Fruit fly (Drosophila melanogaster) whole organism, adult: ENCODE data around the gene HHEX.

ENCODE experiments used
- CG11617 ChIP-seq: fragments of 200-800 bp; sonication (Bioruptor generic); optimal IDR thresholded peaks from 2 replicates; lab custom pipeline; 2017; ENCODE audit warnings: mild to moderate bottlenecking, missing biosample characterization, missing genetic modification reagents, missing genetic modification characterization
- CG12768 ChIP-seq: fragments of 200-800 bp; sonication (Bioruptor generic); optimal IDR thresholded peaks from 2 replicates; lab custom pipeline; 2017; ENCODE audit warnings: missing biosample characterization, missing genetic modification characterization, mild to moderate bottlenecking, moderate library complexity, missing genetic modification reagents
- CG14711 ChIP-seq: fragments of 200-800 bp; sonication (Bioruptor generic); optimal IDR thresholded peaks from 2 replicates; lab custom pipeline; 2018; ENCODE audit warnings: missing biosample characterization, mild to moderate bottlenecking, missing genetic modification characterization, moderate library complexity
- CG1620 ChIP-seq: fragments of 200-800 bp; sonication (Bioruptor generic); optimal IDR thresholded peaks from 2 replicates; lab custom pipeline; 2016; ENCODE audit warnings: missing biosample characterization, missing genetic modification characterization
- CG33017 ChIP-seq: fragments of 200-800 bp; sonication (Bioruptor generic); optimal IDR thresholded peaks from 2 replicates; lab custom pipeline; 2018; ENCODE audit warnings: missing biosample characterization, mild to moderate bottlenecking, missing genetic modification characterization, moderate library complexity
- CG5204 ChIP-seq: fragments of 200-800 bp; sonication (Bioruptor generic); optimal IDR thresholded peaks from 2 replicates; lab custom pipeline; 2016; ENCODE audit warnings: missing biosample characterization, missing genetic modification characterization
- CG7045 ChIP-seq: fragments of 200-800 bp; sonication (Bioruptor generic); optimal IDR thresholded peaks from 2 replicates; lab custom pipeline; 2017; ENCODE audit warnings: missing biosample characterization, mild to moderate bottlenecking, missing genetic modification characterization
- CG7101 ChIP-seq: fragments of 200-800 bp; sonication (Bioruptor generic); optimal IDR thresholded peaks from 2 replicates; lab custom pipeline; 2018; ENCODE audit warnings: missing biosample characterization, mild to moderate bottlenecking, missing genetic modification characterization, moderate library complexity
- Clk ChIP-seq: fragments of 200-800 bp; sonication (Bioruptor generic); optimal IDR thresholded peaks from 2 replicates; lab custom pipeline; 2017; ENCODE audit warnings: missing biosample characterization, missing genetic modification characterization
- Crg-1 ChIP-seq: fragments of 200-800 bp; sonication (Bioruptor generic); optimal IDR thresholded peaks from 2 replicates; lab custom pipeline; 2016; ENCODE audit warnings: missing biosample characterization, missing genetic modification characterization
- Hr96 ChIP-seq: fragments of 200-800 bp; sonication (Bioruptor generic); optimal IDR thresholded peaks from 2 replicates; lab custom pipeline; 2016; ENCODE audit warnings: missing biosample characterization, missing genetic modification characterization
- Mnt ChIP-seq: fragments of 200-800 bp; sonication (Bioruptor generic); optimal IDR thresholded peaks from 2 replicates; lab custom pipeline; 2016; ENCODE audit warnings: missing biosample characterization, mild to moderate bottlenecking, missing genetic modification characterization
- bab1 ChIP-seq: fragments of 200-800 bp; sonication (Bioruptor generic); optimal IDR thresholded peaks from 3 replicates; lab custom pipeline; 2019; ENCODE audit warnings: missing biosample characterization, mild to moderate bottlenecking, missing genetic modification characterization, moderate library complexity
- cic ChIP-seq: fragments of 200-800 bp; sonication (Bioruptor generic); optimal IDR thresholded peaks from 2 replicates; lab custom pipeline; 2017; ENCODE audit warnings: missing biosample characterization, mild to moderate bottlenecking, missing genetic modification characterization, moderate library complexity
- cnc ChIP-seq, 2 experiments: fragments of >200 bp; optimal IDR thresholded peaks; 2 replicates each; lab custom pipeline; 2017
- kay ChIP-seq: fragments of 200-800 bp; sonication (Bioruptor generic); peaks from one replicate; lab custom pipeline; 2016; ENCODE audit warnings: missing biosample characterization, missing genetic modification characterization, borderline replicate concordance
- ovo ChIP-seq: fragments of 200-800 bp; sonication (Bioruptor generic); optimal IDR thresholded peaks from 2 replicates; lab custom pipeline; 2016; ENCODE audit warnings: missing biosample characterization, missing genetic modification characterization
- pad ChIP-seq: fragments of 200-800 bp; sonication (Bioruptor generic); optimal IDR thresholded peaks from 3 replicates; lab custom pipeline; 2017; ENCODE audit warnings: missing biosample characterization, missing genetic modification characterization, mild to moderate bottlenecking, moderate library complexity, missing genetic modification reagents
- tj ChIP-seq: fragments of 200-800 bp; sonication (Bioruptor generic); optimal IDR thresholded peaks from 3 replicates; lab custom pipeline; 2017; ENCODE audit warnings: missing biosample characterization, mild to moderate bottlenecking, missing genetic modification characterization, moderate library complexity
- toe ChIP-seq: fragments of 200-800 bp; sonication (Bioruptor generic); optimal IDR thresholded peaks from 2 replicates; lab custom pipeline; 2016; ENCODE audit warnings: missing biosample characterization, missing genetic modification characterization

Gene HHEX

DNA sequence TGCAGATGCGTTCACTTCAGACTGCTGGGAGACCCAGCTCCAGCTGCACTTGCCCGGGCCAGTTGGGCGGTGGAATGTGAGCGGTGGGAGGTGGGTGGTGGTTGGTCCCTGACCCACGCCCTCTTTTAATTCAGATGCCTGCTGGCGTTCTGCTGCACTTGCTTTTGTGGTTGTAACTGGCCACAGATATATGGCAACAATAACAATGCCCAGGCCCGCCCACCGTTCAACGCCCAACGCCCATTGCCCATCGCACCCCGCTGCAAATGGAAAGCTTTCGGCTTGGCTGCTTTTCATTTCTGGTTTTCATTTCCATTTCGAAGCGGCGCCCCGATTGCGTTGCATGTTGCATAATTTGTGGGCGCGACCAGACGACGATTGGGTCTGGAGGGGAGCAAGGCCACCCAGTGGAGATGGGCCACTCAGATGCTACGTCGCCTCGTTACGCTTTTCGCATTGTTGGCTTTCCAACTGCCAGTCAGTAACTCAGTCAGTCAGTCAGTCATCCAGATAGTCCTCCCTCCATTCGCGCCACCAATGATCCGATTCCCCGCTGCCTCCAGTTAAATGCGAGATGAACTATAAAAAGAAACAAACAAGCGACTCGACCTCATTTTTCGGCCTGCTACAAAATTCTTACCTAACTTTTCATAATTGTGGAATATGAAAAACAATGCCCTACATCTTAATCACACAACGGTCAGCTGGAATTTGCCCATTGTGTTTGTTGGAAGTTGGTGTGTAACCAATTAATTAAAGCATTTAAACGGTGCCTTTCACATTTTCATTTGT lies 9.7 kb upstream of the HHEX start:
- TF ChIP-seq cnc (optimal IDR thresholded peaks at IDR 0.05; lab: Kevin White, UChicago) (no peak), ovo (no peak), CG14711 (tag; lab: Kevin White, UChicago) (no peak), Hr96 (GFP tag; lab: Kevin White, UChicago) (no peak)

- TF ChIP-seq tj (peak; percentile 31), CG12768 (no peak), ovo (no peak)
These were observed 8.7 kb upstream of the HHEX start for dm6 chr3R:21089416-21089815.

dm6 chr3R:21084979-21085378 lies 4.3 kb upstream of the HHEX start:
- TF ChIP-seq Clk (GFP tag; lab: Kevin White, UChicago) (no peak), CG11617 (no peak), pad (GFP tag; lab: Kevin White, UChicago) (no peak), toe (GFP tag; lab: Kevin White, UChicago) (no peak), tj (no peak), CG7101 (tag; lab: Kevin White, UChicago) (no peak)

DNA sequence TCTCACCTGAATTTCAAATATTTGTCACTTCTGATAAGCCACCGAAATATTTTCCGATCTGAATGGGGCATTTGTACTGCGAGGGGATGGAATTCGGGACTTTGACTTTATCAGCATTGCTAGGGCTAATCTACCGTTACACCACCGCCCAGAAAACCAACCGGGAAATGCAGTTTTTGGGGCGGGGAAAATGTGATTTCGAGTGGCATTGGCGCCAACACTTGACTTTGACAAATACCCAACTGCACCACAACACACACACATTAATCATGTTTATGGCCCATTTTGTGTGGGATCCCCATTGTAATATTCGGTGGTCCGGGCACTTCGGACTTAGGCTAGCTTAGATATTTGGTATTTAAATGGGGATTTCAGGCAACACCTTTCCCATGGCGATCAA lies 1.8 kb downstream of the HHEX start:
- TF ChIP-seq CG14711 (tag; lab: Kevin White, UChicago): no peak
- TF ChIP-seq CG11617: no peak
- no peak for TF ChIP-seq CG33017
- TF ChIP-seq Crg-1 (GFP tag; lab: Kevin White, UChicago): no peak
- TF ChIP-seq CG12768: no peak
- TF ChIP-seq CG7045 (GFP tag; lab: Kevin White, UChicago): no peak
- no peak for TF ChIP-seq cnc (optimal IDR thresholded peaks at IDR 0.05; lab: Kevin White, UChicago)
- no peak for TF ChIP-seq pad (GFP tag; lab: Kevin White, UChicago)
- no peak for TF ChIP-seq CG1620 (GFP tag; lab: Kevin White, UChicago)
- TF ChIP-seq CG5204 (GFP tag; lab: Kevin White, UChicago): no peak
- TF ChIP-seq toe (GFP tag; lab: Kevin White, UChicago): no peak
- TF ChIP-seq ovo: no peak
- TF ChIP-seq Hr96 (GFP tag; lab: Kevin White, UChicago): no peak
- TF ChIP-seq kay: no peak
- no peak for TF ChIP-seq Clk (GFP tag; lab: Kevin White, UChicago)
- no peak for TF ChIP-seq cic (GFP tag; lab: Kevin White, UChicago)

- no peak for TF ChIP-seq bab1 (GFP tag; lab: Kevin White, UChicago)
- no peak for TF ChIP-seq CG7045 (GFP tag; lab: Kevin White, UChicago)
- no peak for TF ChIP-seq toe (GFP tag; lab: Kevin White, UChicago)
- TF ChIP-seq tj: no peak
- no peak for TF ChIP-seq CG14711 (tag; lab: Kevin White, UChicago)
- no peak for TF ChIP-seq pad (GFP tag; lab: Kevin White, UChicago)
- TF ChIP-seq Crg-1 (GFP tag; lab: Kevin White, UChicago): no peak
- no peak for TF ChIP-seq CG7101 (tag; lab: Kevin White, UChicago)
- no peak for TF ChIP-seq CG33017
- no peak for TF ChIP-seq kay
These were observed 2.5 kb downstream of the HHEX start for dm6 chr3R:21078211-21078610.

- no peak for TF ChIP-seq kay
- TF ChIP-seq pad (GFP tag; lab: Kevin White, UChicago): no peak
- TF ChIP-seq toe (GFP tag; lab: Kevin White, UChicago): no peak
- TF ChIP-seq bab1 (GFP tag; lab: Kevin White, UChicago): no peak
- no peak for TF ChIP-seq cnc (optimal IDR thresholded peaks at IDR 0.05; lab: Kevin White, UChicago)
- TF ChIP-seq Hr96 (GFP tag; lab: Kevin White, UChicago): no peak
- TF ChIP-seq CG12768: no peak
- TF ChIP-seq Clk (GFP tag; lab: Kevin White, UChicago): no peak
- no peak for TF ChIP-seq CG14711 (tag; lab: Kevin White, UChicago)
- TF ChIP-seq cic (GFP tag; lab: Kevin White, UChicago): no peak
- TF ChIP-seq CG1620 (GFP tag; lab: Kevin White, UChicago): no peak
- no peak for TF ChIP-seq CG33017
These were observed 3.1 kb downstream of the HHEX start for dm6 chr3R:21077577-21077976.

DNA sequence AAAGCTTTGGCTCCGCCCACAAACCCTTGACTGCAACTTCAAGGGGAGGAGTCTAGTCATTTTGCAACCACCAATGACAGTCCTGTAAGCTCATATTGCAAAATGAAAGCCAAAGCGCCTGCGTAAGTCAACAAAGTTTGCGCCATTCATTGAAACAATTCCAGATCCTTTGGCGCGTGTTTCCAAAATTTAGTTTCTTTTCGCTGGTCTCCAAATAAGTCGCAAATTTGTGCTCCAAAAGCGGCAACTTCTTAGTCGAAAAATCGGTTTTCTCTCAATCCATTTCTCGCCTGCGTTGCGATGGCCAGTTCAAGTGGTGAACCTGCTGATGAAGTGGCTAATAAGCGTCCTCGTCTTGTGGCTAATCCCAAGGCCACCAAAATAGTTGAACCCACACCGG lies 7.0 kb downstream of the HHEX start, which contains the start of gene dmrt93B:
Gene dmrt93B, plus strand, starts transcription at position 301 of the 400 bp plus-strand sequence.
- no peak for TF ChIP-seq kay
- TF ChIP-seq pad (GFP tag; lab: Kevin White, UChicago): no peak
- no peak for TF ChIP-seq Clk (GFP tag; lab: Kevin White, UChicago)
- TF ChIP-seq CG1620 (GFP tag; lab: Kevin White, UChicago): no peak
- TF ChIP-seq tj: no peak

- TF ChIP-seq CG7101 (tag; lab: Kevin White, UChicago): peak; percentile 6
- TF ChIP-seq bab1 (GFP tag; lab: Kevin White, UChicago): peak; percentile 64
- peak; percentile 67 for TF ChIP-seq Mnt (GFP tag; lab: Kevin White, UChicago)
- no peak for TF ChIP-seq CG33017
- TF ChIP-seq CG12768: no peak
These were observed 7.6 kb downstream of the HHEX start, which contains the start of gene r-l for dm6 chr3R:21073141-21073540. TSS of gene r-l (minus strand) at chr3R:21073319.
